Worm (Caenorhabditis elegans): ENCODE results near the gene Y32F6A.5.
A peak's percentile ranks its signal among the peaks of the same experiment; 100 is the strongest.

Y32F6A.5 gene

DNA sequence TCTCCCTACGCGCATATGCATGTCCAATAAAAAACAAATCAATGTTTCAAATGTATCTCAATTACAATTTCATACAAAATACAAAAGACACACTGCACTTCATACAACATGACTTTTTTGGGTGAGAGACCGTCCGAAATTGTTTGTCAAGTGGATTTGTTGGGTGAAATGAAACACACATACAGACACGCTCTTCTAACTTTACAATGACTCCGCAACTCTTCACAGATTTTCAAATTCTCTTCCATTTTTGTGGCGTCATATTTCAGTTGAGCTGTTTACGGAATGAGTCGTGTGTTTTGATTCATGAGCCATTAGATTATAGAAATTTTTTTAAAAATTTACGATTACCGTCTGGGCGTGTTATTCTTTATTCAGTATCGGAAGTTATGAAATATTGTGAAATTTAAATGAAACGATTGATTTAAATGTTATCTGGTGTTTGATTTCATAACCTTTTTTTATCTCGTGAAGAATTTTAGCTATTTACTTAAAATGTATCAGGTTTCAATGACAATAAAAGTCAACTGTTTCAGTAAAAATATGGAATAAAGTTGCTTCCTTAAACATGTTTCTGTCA is 23.5 kb upstream of the Y32F6A.5 start:
- TF ChIP-seq nhr-28 (tag; optimal IDR thresholded peaks at IDR 0.05) (no peak), nhr-77 (tag; optimal IDR thresholded peaks at IDR 0.05) (no peak), ceh-88 (GFP tag; IDR thresholded peaks at IDR 0.05) (0 out of 2 replicates have a peak, but pooled peaks have one; percentile 22), nhr-76 (tag; optimal IDR thresholded peaks at IDR 0.05) (no peak), skn-1 (tag; optimal IDR thresholded peaks at IDR 0.05) (peak; percentile 38), nhr-47 (tag; optimal IDR thresholded peaks at IDR 0.05) (no peak), vab-15 (tag; optimal IDR thresholded peaks at IDR 0.05) (no peak), lir-3 (tag; optimal IDR thresholded peaks at IDR 0.05; ENCODE audit: poor library complexity) (no peak), irx-1 (tag; optimal IDR thresholded peaks at IDR 0.05) (no peak), lin-14 (GFP tag; optimal IDR thresholded peaks at IDR 0.05) (peak; percentile 8)

DNA sequence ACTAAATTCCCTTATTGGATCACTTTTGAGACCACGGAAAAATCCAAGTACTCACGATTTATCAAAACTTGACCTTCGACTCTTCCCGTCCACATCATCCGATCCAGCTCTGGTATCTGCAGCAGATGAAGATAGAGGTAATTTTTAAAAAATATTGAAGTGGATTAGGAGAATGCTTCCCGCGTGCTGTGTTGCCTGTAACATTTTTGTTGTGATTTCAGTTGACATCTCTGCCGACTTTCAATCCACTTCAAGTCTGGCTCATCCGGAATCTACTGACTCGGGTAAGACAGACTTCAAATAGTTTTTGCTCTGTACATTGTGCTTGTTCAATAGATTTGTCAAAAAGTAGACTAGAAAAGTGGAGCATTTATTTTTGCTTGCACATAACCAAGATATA is 22.0 kb upstream of the Y32F6A.5 start:
- TF ChIP-seq ztf-11 (tag; optimal IDR thresholded peaks at IDR 0.05) (no peak), lin-39 (tag; optimal IDR thresholded peaks at IDR 0.05) (no peak), nhr-85 (tag) (no peak), unc-30 (tag; optimal IDR thresholded peaks at IDR 0.05) (no peak), Y116A8C.19 (tag; optimal IDR thresholded peaks at IDR 0.05; ENCODE audit: borderline replicate concordance) (no peak), fkh-8 (tag; optimal IDR thresholded peaks at IDR 0.05) (no peak), tlp-1 (tag; optimal IDR thresholded peaks at IDR 0.05) (no peak), zip-4 (GFP tag; optimal IDR thresholded peaks at IDR 0.05) (no peak), ets-5 (GFP tag; IDR thresholded peaks at IDR 0.05) (no peak), mab-9 (GFP tag; IDR thresholded peaks at IDR 0.05) (no peak), unc-86 (tag; optimal IDR thresholded peaks at IDR 0.05) (no peak), lsy-2 (tag; optimal IDR thresholded peaks at IDR 0.05) (no peak), dpl-1 (GFP tag; optimal IDR thresholded peaks at IDR 0.05) (no peak), C34B4.2 (tag; optimal IDR thresholded peaks at IDR 0.05) (no peak), blmp-1 (tag; optimal IDR thresholded peaks at IDR 0.05) (no peak), fkh-4 (tag; optimal IDR thresholded peaks at IDR 0.05; ENCODE audit: borderline replicate concordance) (no peak), C16A3.4 (tag; optimal IDR thresholded peaks at IDR 0.05) (no peak)

DNA sequence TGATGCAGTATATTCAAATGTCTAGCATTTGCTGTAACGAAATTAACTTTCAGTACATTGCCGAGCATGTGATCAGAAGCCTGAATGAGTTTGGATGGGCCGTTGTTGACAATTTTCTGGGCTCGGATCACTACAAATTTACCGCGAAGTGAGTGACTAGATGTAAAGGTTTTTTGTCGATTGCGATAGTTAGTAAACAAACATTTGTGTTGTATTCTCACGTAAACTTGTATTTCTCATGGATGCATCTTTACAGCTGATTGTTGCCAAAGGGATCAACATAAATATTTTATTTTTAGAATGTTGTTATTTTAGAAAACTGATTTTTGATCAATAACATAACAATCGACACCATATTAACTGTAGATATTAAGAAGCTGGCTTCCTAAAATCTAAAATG is 20.6 kb upstream of the Y32F6A.5 start:
- TF ChIP-seq ceh-63 (GFP tag; optimal IDR thresholded peaks at IDR 0.05) (no peak), pax-3 (tag; optimal IDR thresholded peaks at IDR 0.05) (no peak), ama-1 (optimal IDR thresholded peaks at IDR 0.05) (no peak)

DNA sequence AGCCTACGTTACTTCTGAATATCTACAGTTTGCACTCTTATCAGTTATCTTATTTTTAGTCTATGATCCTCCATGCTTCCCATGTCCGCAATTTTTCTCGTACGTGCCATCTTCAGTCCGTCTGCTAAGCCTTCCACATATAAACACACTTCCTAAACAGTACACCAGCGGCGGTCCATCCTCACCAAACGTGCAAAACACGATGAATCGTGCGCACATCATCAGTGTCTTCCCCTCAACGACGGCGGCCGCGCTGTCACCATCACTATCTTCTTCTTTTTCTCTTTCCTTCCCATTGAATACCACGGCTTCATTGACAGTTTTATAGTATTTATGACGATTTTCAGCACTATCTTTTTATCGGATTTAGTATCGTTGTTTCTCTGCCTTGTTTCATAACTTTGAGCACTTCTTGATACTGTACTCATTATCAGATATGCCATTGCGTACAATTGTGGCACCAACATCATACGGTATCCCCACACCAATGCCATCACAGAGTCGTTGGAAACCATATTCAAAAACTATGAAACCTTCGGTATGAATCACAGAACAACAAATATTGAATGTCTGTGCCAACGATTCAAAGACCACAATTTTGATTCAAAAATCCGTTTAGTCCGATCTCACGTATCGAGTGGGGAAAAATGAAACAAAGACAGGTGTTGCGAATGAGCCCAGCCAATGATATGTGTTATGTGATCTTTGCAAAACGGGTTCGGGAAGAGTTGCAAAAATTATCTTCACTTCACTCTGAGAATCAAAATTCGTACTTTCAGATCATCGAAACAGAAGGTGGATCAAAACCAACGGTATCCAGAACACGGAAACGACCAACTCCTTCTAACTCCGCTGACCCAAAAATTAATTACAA is 19.7 kb upstream of the Y32F6A.5 start:
- no peak for TF ChIP-seq efl-1 (optimal IDR thresholded peaks at IDR 0.05)
- peak in 1 of 2 experiments; percentile 85 for TF ChIP-seq efl-1 (GFP tag; optimal IDR thresholded peaks at IDR 0.05 in 1 of 2)
- TF ChIP-seq ceh-8 (GFP tag; optimal IDR thresholded peaks at IDR 0.05), result no peak
- TF ChIP-seq rnt-1 (tag; optimal IDR thresholded peaks at IDR 0.05), result peak; percentile 9

DNA sequence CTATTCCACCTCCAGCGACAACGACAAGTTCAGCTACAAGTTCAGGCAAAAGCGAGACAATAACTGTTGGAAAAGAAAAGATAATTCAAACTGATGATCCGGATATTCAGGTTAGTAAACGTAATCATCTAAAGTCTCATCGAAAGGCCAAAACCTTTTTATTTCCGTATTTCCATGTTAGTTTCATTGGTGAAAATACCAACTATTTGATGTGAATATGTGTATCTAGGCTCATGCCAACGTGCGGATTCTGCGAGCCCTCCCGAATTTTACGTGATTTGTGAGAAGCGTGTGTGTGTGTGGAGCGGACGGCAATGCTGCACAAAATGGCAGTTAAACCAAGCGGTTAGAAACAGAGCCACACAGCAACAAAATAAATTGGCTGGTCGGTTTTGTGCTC is 17.6 kb upstream of the Y32F6A.5 start:
- TF ChIP-seq ceh-63 (GFP tag; optimal IDR thresholded peaks at IDR 0.05), result no peak
- TF ChIP-seq egl-13 (tag; optimal IDR thresholded peaks at IDR 0.05), result no peak
- no peak for TF ChIP-seq nhr-71 (tag; optimal IDR thresholded peaks at IDR 0.05)
- TF ChIP-seq nhr-84 (tag; optimal IDR thresholded peaks at IDR 0.05), result no peak
- TF ChIP-seq ceh-88 (GFP tag; IDR thresholded peaks at IDR 0.05), result no peak
- no peak for TF ChIP-seq hpl-2 (GFP tag; optimal IDR thresholded peaks at IDR 0.05)
- no peak for TF ChIP-seq Y116A8C.19 (tag; optimal IDR thresholded peaks at IDR 0.05; ENCODE audit: borderline replicate concordance)
- TF ChIP-seq elt-3 (tag; optimal IDR thresholded peaks at IDR 0.05), result no peak
- TF ChIP-seq F16B12.6 (tag; optimal IDR thresholded peaks at IDR 0.05), result no peak
- TF ChIP-seq ceh-82 (tag; optimal IDR thresholded peaks at IDR 0.05), result no peak
- no peak for TF ChIP-seq C04F5.9 (tag; optimal IDR thresholded peaks at IDR 0.05)
- no peak for TF ChIP-seq unc-30 (tag; optimal IDR thresholded peaks at IDR 0.05)
- TF ChIP-seq ama-1 (optimal IDR thresholded peaks at IDR 0.05), result no peak
- TF ChIP-seq pag-3 (tag; optimal IDR thresholded peaks at IDR 0.05; ENCODE audit: borderline replicate concordance, insufficient read depth), result no peak
- TF ChIP-seq aha-1 (tag; optimal IDR thresholded peaks at IDR 0.05), result no peak
- TF ChIP-seq snu-23 (GFP tag; optimal IDR thresholded peaks at IDR 0.05), result no peak

Measured in whole organism, L1 larva.